Fruit fly (Drosophila melanogaster): ENCODE measurements around the gene CG17721.

CG17721 gene

dm6 chr3R:11226496-11226895, 8.4 kb upstream of the CG17721 start, which contains the start of gene CG17726 (continued):
- TF ChIP-seq CG13123 (GFP tag; optimal IDR thresholded peaks at IDR 0.05) = peak; percentile 90
- TF ChIP-seq pum (GFP tag; optimal IDR thresholded peaks at IDR 0.05) = peak; percentile 88
- TF ChIP-seq Doc3 (GFP tag; IDR thresholded peaks at IDR 0.05; ENCODE audit: partially characterized antibody) = no peak
- TF ChIP-seq CG8359 (GFP tag; optimal IDR thresholded peaks at IDR 0.05; ENCODE audit: borderline replicate concordance) = peak; percentile 83
- TF ChIP-seq CG14050 (GFP tag; IDR thresholded peaks at IDR 0.05) = peak; percentile 98
- peak; percentile 98 for TF ChIP-seq az2 (GFP tag; optimal IDR thresholded peaks at IDR 0.05)
- TF ChIP-seq insv (GFP tag; optimal IDR thresholded peaks at IDR 0.05) = peak in 1 of 2 experiments; percentile 60
- peak; percentile 96 for TF ChIP-seq CG17385 (GFP tag; optimal IDR thresholded peaks at IDR 0.05)
- TF ChIP-seq CG16815 (GFP tag; optimal IDR thresholded peaks at IDR 0.05) = peak; percentile 94
- TF ChIP-seq Sox102F (GFP tag; optimal IDR thresholded peaks at IDR 0.05) = peak; percentile 99
- peak; percentile 94 for TF ChIP-seq Max (GFP tag; optimal IDR thresholded peaks at IDR 0.05)
- peak; percentile 94 for TF ChIP-seq odd (GFP tag; optimal IDR thresholded peaks at IDR 0.05)
- TF ChIP-seq Taf1 (GFP tag; IDR thresholded peaks at IDR 0.05) = peak; percentile 94
- TF ChIP-seq CG7357 (GFP tag; IDR thresholded peaks at IDR 0.05) = peak; percentile 92
- TF ChIP-seq slou (GFP tag; optimal IDR thresholded peaks at IDR 0.05) = peak; percentile 86
- TF ChIP-seq Blimp-1 (GFP tag; optimal IDR thresholded peaks at IDR 0.05) = peak; percentile 94
- TF ChIP-seq CG9215 (GFP tag; IDR thresholded peaks at IDR 0.05) = peak; percentile 90
- peak; percentile 87 for TF ChIP-seq CG17912 (GFP tag; optimal IDR thresholded peaks at IDR 0.05)
- TF ChIP-seq CG12659 (GFP tag; optimal IDR thresholded peaks at IDR 0.05) = peak; percentile 98
- TF ChIP-seq oc (tag; optimal IDR thresholded peaks at IDR 0.05) = peak; percentile 98
- peak; percentile 9 for TF ChIP-seq ash1 (GFP tag; optimal IDR thresholded peaks at IDR 0.05)
- peak; percentile 98 for TF ChIP-seq CG15269 (tag; optimal IDR thresholded peaks at IDR 0.05)
- TF ChIP-seq gfzf (GFP tag; optimal IDR thresholded peaks at IDR 0.05) = peak; percentile 20
- peak; percentile 97 for TF ChIP-seq CG43689 (GFP tag; IDR thresholded peaks at IDR 0.05)
- TF ChIP-seq Rfx (GFP tag; IDR thresholded peaks at IDR 0.05) = peak; percentile 98
- TF ChIP-seq NK7.1 (GFP tag; optimal IDR thresholded peaks at IDR 0.05) = peak; percentile 82
- no peak for TF ChIP-seq fru (optimal IDR thresholded peaks at IDR 0.05)
- TF ChIP-seq shn (GFP tag; optimal IDR thresholded peaks at IDR 0.05) = peak; percentile 79
- TF ChIP-seq crp (GFP tag; optimal IDR thresholded peaks at IDR 0.05) = peak; percentile 62 to 88
- TF ChIP-seq slp2 (GFP tag; optimal IDR thresholded peaks at IDR 0.05) = peak; percentile 84
- peak; percentile 99 for TF ChIP-seq Atf6 (GFP tag; IDR thresholded peaks at IDR 0.05)
- peak; percentile 80 for TF ChIP-seq stwl (tag; optimal IDR thresholded peaks at IDR 0.05)
- TF ChIP-seq salm (tag; optimal IDR thresholded peaks at IDR 0.05) = peak; percentile 97
- TF ChIP-seq CkIIα-i1 (GFP tag; IDR thresholded peaks at IDR 0.05) = peak; percentile 68
- TF ChIP-seq ase (GFP tag; IDR thresholded peaks at IDR 0.05) = peak; percentile 98
- TF ChIP-seq CG10321 (GFP tag; IDR thresholded peaks at IDR 0.05) = peak; percentile 86
- peak; percentile 92 for TF ChIP-seq CG1529 (GFP tag; optimal IDR thresholded peaks at IDR 0.05)
- TF ChIP-seq CG5180 (GFP tag; optimal IDR thresholded peaks at IDR 0.05) = no peak
- peak; percentile 93 for TF ChIP-seq sqz (GFP tag; optimal IDR thresholded peaks at IDR 0.05)
- TF ChIP-seq en (GFP tag; optimal IDR thresholded peaks at IDR 0.05) = peak; percentile 68
- TF ChIP-seq CG4617 (GFP tag; optimal IDR thresholded peaks at IDR 0.05; ENCODE audit: borderline replicate concordance) = peak; percentile 93
- peak; percentile 92 for TF ChIP-seq CG7745 (tag; optimal IDR thresholded peaks at IDR 0.05)
- no peak for TF ChIP-seq Hr39 (optimal IDR thresholded peaks at IDR 0.05)
- TF ChIP-seq H2.0 (GFP tag; IDR thresholded peaks at IDR 0.05) = peak; percentile 98
- peak; percentile 86 for TF ChIP-seq CG9609 (GFP tag; optimal IDR thresholded peaks at IDR 0.05)
- TF ChIP-seq sima (GFP tag; optimal IDR thresholded peaks at IDR 0.05) = peak; percentile 66
- TF ChIP-seq MTF-1 (GFP tag; optimal IDR thresholded peaks at IDR 0.05; ENCODE audit: borderline replicate concordance) = peak; percentile 92
- peak; percentile 74 for TF ChIP-seq CG3995 (GFP tag; optimal IDR thresholded peaks at IDR 0.05)
- peak; percentile 88 for TF ChIP-seq CG11560 (tag; IDR thresholded peaks at IDR 0.05)
- peak; percentile 91 for TF ChIP-seq CG10431 (GFP tag; optimal IDR thresholded peaks at IDR 0.05)
- TF ChIP-seq CoRest (tag; optimal IDR thresholded peaks at IDR 0.05) = peak; percentile 99
